Fruit fly (Drosophila melanogaster): ENCODE results near the gene CG32269.

CG32269 gene

dm6 chr3L:3245189-3245588 lies 36.4 kb upstream of the CG32269 start (continued):
- TF ChIP-seq CG6808 (GFP tag; optimal IDR thresholded peaks at IDR 0.05) (peak; percentile 91), net (GFP tag; optimal IDR thresholded peaks at IDR 0.05) (peak; percentile 89), OdsH (GFP tag; optimal IDR thresholded peaks at IDR 0.05) (peak; percentile 87), CG6854 (GFP tag; optimal IDR thresholded peaks at IDR 0.05) (no peak), acj6 (GFP tag; optimal IDR thresholded peaks at IDR 0.05) (peak; percentile 88), salr (GFP tag; optimal IDR thresholded peaks at IDR 0.05) (peak; percentile 75 to 80), CG15336 (GFP tag; IDR thresholded peaks at IDR 0.05) (peak; percentile 67), Hr38 (GFP tag; optimal IDR thresholded peaks at IDR 0.05) (no peak), svp (GFP tag) (peak; percentile 93), Blimp-1 (GFP tag; optimal IDR thresholded peaks at IDR 0.05) (peak; percentile 47), CG10631 (GFP tag; optimal IDR thresholded peaks at IDR 0.05) (peak; percentile 88), CG8319 (GFP tag; optimal IDR thresholded peaks at IDR 0.05) (peak; percentile 68), Eip75B (GFP tag; optimal IDR thresholded peaks at IDR 0.05) (peak; percentile 91), CG6276 (GFP tag; optimal IDR thresholded peaks at IDR 0.05) (no peak), CG6792 (GFP tag; optimal IDR thresholded peaks at IDR 0.05) (peak; percentile 87), CG11762 (GFP tag; optimal IDR thresholded peaks at IDR 0.05; ENCODE audit: insufficient read depth) (peak; percentile 79), fd85E (GFP tag; optimal IDR thresholded peaks at IDR 0.05) (no peak), CG11294 (GFP tag; IDR thresholded peaks at IDR 0.05) (no peak), Hr4 (GFP tag; optimal IDR thresholded peaks at IDR 0.05) (peak; percentile 36), vri (GFP tag; optimal IDR thresholded peaks at IDR 0.05) (peak; percentile 81), Eip78C (GFP tag) (peak; percentile 96), achi (GFP tag; optimal IDR thresholded peaks at IDR 0.05) (peak; percentile 87), Ets96B (tag; optimal IDR thresholded peaks at IDR 0.05) (peak; percentile 92), spab (GFP tag; optimal IDR thresholded peaks at IDR 0.05) (peak; percentile 86)

- TF ChIP-seq Blimp-1 (GFP tag; optimal IDR thresholded peaks at IDR 0.05) (no peak), Ets96B (tag; optimal IDR thresholded peaks at IDR 0.05) (no peak), Ets21C (GFP tag; optimal IDR thresholded peaks at IDR 0.05) (no peak), dsx (GFP tag; optimal IDR thresholded peaks at IDR 0.05; ENCODE audit: poor library complexity, severe bottlenecking) (no peak), CG7368 (GFP tag; optimal IDR thresholded peaks at IDR 0.05) (no peak), esn (GFP tag; optimal IDR thresholded peaks at IDR 0.05) (peak; percentile 46), CG8632 (GFP tag; optimal IDR thresholded peaks at IDR 0.05) (no peak), CG8319 (GFP tag; optimal IDR thresholded peaks at IDR 0.05) (no peak), CG34406 (GFP tag; optimal IDR thresholded peaks at IDR 0.05) (no peak), CG11902 (GFP tag; optimal IDR thresholded peaks at IDR 0.05) (no peak), CG11762 (GFP tag; optimal IDR thresholded peaks at IDR 0.05; ENCODE audit: insufficient read depth) (no peak), Smox (GFP tag; optimal IDR thresholded peaks at IDR 0.05) (peak; percentile 23), CG16779 (tag; optimal IDR thresholded peaks at IDR 0.05) (no peak), Sox14 (GFP tag; optimal IDR thresholded peaks at IDR 0.05) (no peak), CG8119 (GFP tag; IDR thresholded peaks at IDR 0.05) (no peak), CG4318 (GFP tag; optimal IDR thresholded peaks at IDR 0.05) (no peak), Eip78C (GFP tag) (peak; percentile 74), Met (GFP tag; optimal IDR thresholded peaks at IDR 0.05) (peak; percentile 37), fd59A (GFP tag; optimal IDR thresholded peaks at IDR 0.05) (peak; percentile 13), CG6854 (GFP tag; optimal IDR thresholded peaks at IDR 0.05) (no peak), achi (GFP tag; optimal IDR thresholded peaks at IDR 0.05) (no peak), CG6808 (GFP tag; optimal IDR thresholded peaks at IDR 0.05) (no peak), pdm3 (GFP tag; optimal IDR thresholded peaks at IDR 0.05) (no peak), CG31627 (GFP tag; optimal IDR thresholded peaks at IDR 0.05) (peak; percentile 3), CG9139 (GFP tag; optimal IDR thresholded peaks at IDR 0.05) (no peak), CG11294 (GFP tag; IDR thresholded peaks at IDR 0.05) (no peak), CG6276 (GFP tag; optimal IDR thresholded peaks at IDR 0.05) (no peak), salr (GFP tag; optimal IDR thresholded peaks at IDR 0.05) (no peak), Eip93F (GFP tag; optimal IDR thresholded peaks at IDR 0.05) (no peak), Sox102F (GFP tag; optimal IDR thresholded peaks at IDR 0.05) (no peak), spab (GFP tag; optimal IDR thresholded peaks at IDR 0.05) (no peak), Eip75B (GFP tag; optimal IDR thresholded peaks at IDR 0.05) (no peak), ss (GFP tag; optimal IDR thresholded peaks at IDR 0.05) (no peak), CG1621 (tag; optimal IDR thresholded peaks at IDR 0.05) (no peak), net (GFP tag; optimal IDR thresholded peaks at IDR 0.05) (no peak), CG10669 (GFP tag; optimal IDR thresholded peaks at IDR 0.05) (no peak)
These were observed 35.7 kb upstream of the CG32269 start, which contains the start of gene CG12078 for dm6 chr3L:3244244-3245144. Gene CG12078, minus strand, starts transcription at chr3L:3244294.

All from whole organism, prepupa.